Worm (Caenorhabditis elegans): ENCODE data around the gene F17H10.2.

- TF ChIP-seq mef-2 (tag; optimal IDR thresholded peaks at IDR 0.05): no peak
- no peak for TF ChIP-seq ceh-88 (GFP tag; IDR thresholded peaks at IDR 0.05)
- TF ChIP-seq lin-39 (tag; optimal IDR thresholded peaks at IDR 0.05): no peak
- no peak for TF ChIP-seq tbx-2 (tag; optimal IDR thresholded peaks at IDR 0.05)
- no peak for TF ChIP-seq nhr-85 (tag)
- TF ChIP-seq fkh-10 (GFP tag; optimal IDR thresholded peaks at IDR 0.05): no peak
- TF ChIP-seq rnt-1 (tag; optimal IDR thresholded peaks at IDR 0.05): no peak
- TF ChIP-seq unc-62 (GFP tag; optimal IDR thresholded peaks at IDR 0.05): no peak
- TF ChIP-seq lin-14 (GFP tag; optimal IDR thresholded peaks at IDR 0.05): no peak
- no peak for TF ChIP-seq mep-1 (tag; optimal IDR thresholded peaks at IDR 0.05)
- no peak for TF ChIP-seq nhr-20 (tag; optimal IDR thresholded peaks at IDR 0.05)
- no peak for TF ChIP-seq elt-3 (tag; optimal IDR thresholded peaks at IDR 0.05)
- no peak for TF ChIP-seq jun-1 (tag; optimal IDR thresholded peaks at IDR 0.05)
Observed at ce11 chrX:13077872-13078271, 35.7 kb upstream of the F17H10.2 start, which contains the start of gene K03A11.4.
